Worm (Caenorhabditis elegans): ENCODE data around the gene R11G10.4.

R11G10.4 gene

DNA sequence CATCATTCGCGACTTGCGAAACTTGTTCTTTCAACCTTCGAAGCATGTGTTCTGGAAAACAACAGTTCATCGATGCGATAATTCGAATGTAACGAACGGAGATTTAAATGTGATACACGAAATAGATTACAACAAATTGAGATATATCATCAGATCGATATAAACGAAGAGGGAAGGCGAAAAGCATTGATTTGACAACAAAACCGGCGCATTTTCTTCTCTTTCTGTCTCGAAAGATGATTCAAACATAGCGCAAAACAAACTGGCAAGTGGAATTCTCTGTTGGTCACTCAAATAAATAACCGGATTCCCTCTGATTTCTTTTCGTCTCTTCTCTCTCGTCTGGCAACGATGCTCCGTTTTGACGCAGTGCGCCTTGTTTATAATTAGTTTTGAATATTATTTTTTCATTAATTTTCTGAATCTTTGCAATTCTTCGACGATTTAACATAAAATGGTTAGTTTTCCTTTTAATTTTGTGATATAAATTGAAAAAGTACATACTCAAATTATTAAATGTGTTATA lies 9.0 kb upstream of the R11G10.4 start, which contains the start of the genes eea-1 and gut-2:
eea-1 (minus strand) TSS at position 51 of the 526 bp plus-strand sequence.
gut-2 (plus strand) TSS at position 369 of the 526 bp plus-strand sequence.
- TF ChIP-seq dao-5 (tag; optimal IDR thresholded peaks at IDR 0.05) (no peak), W03F9.2 (tag; optimal IDR thresholded peaks at IDR 0.05) (peak; percentile 70)

- TF ChIP-seq W03F9.2 (tag; optimal IDR thresholded peaks at IDR 0.05) = no peak
- no peak for TF ChIP-seq dao-5 (tag; optimal IDR thresholded peaks at IDR 0.05)
- TF ChIP-seq him-1 (tag; optimal IDR thresholded peaks at IDR 0.05) = no peak
Measured at ce11 chrV:13499227-13499626, 7.2 kb upstream of the R11G10.4 start.

- TF ChIP-seq him-1 (tag; optimal IDR thresholded peaks at IDR 0.05) (no peak), W03F9.2 (tag; optimal IDR thresholded peaks at IDR 0.05) (no peak), dao-5 (tag; optimal IDR thresholded peaks at IDR 0.05) (no peak)
Measured at ce11 chrV:13511618-13512017, 5.2 kb downstream of the R11G10.4 start, which contains the start of gene avr-15. avr-15 (minus strand) TSS chrV:13511718.

- TF ChIP-seq dao-5 (tag; optimal IDR thresholded peaks at IDR 0.05) (no peak), him-1 (tag; optimal IDR thresholded peaks at IDR 0.05) (no peak), W03F9.2 (tag; optimal IDR thresholded peaks at IDR 0.05) (no peak)
Measured at ce11 chrV:13512515-13512914, 6.1 kb downstream of the R11G10.4 start.

- TF ChIP-seq dao-5 (tag; optimal IDR thresholded peaks at IDR 0.05) (no peak), W03F9.2 (tag; optimal IDR thresholded peaks at IDR 0.05) (no peak), him-1 (tag; optimal IDR thresholded peaks at IDR 0.05) (no peak)
Measured at ce11 chrV:13515115-13515514, 8.7 kb downstream of the R11G10.4 start, which contains the start of gene semi-1. semi-1 (minus strand) TSS chrV:13515215.

- TF ChIP-seq him-1 (tag; optimal IDR thresholded peaks at IDR 0.05) (no peak), dao-5 (tag; optimal IDR thresholded peaks at IDR 0.05) (no peak), W03F9.2 (tag; optimal IDR thresholded peaks at IDR 0.05) (no peak)
Measured at ce11 chrV:13523194-13523593, 16.8 kb downstream of the R11G10.4 start, which contains the start of gene R11G10.3. R11G10.3 (plus strand) TSS chrV:13523494.

DNA sequence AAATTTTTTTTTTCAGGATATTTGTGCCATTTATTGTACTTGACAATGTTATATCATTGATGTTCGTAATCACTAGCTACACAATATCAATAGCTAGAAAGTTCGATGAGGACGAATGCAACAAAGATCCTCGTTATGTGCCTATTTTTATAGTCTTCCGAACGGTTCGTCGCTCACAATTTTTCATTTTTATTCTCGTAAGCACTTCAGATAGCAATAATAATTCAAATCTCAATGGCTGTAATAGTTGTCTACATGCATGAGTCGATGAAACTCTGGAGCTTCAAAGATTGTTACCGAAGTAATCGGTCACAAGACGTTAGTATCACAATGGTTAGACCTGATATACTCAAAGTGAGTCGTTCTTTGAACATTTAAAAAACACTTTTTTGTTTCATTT lies 22.7 kb downstream of the R11G10.4 start:
- TF ChIP-seq him-1 (tag; optimal IDR thresholded peaks at IDR 0.05) = no peak
- TF ChIP-seq dao-5 (tag; optimal IDR thresholded peaks at IDR 0.05) = no peak
- TF ChIP-seq W03F9.2 (tag; optimal IDR thresholded peaks at IDR 0.05) = no peak

DNA sequence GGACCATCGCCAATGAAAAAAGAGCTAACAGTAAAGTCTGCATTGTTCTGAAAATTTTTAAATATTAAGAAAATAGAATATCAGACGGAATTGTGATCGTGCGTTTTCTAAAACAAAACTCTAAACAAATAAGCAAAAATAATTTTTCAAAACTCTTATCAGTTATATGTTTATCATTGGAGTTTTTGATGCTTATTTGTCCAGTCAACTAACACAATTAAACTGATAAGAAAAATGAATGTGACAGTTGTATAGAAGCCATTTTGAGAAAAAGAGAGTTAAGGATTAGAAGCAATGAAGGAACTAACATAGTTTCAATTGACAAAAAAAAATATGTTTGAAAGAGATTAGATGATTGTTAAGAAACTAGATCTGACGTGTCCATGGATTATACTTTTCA lies 24.3 kb downstream of the R11G10.4 start, which contains the start of gene ttr-44:
ttr-44 (minus strand) TSS at position 47 of the 400 bp plus-strand sequence.
- no peak for TF ChIP-seq W03F9.2 (tag; optimal IDR thresholded peaks at IDR 0.05)
- no peak for TF ChIP-seq him-1 (tag; optimal IDR thresholded peaks at IDR 0.05)
- no peak for TF ChIP-seq dao-5 (tag; optimal IDR thresholded peaks at IDR 0.05)

DNA sequence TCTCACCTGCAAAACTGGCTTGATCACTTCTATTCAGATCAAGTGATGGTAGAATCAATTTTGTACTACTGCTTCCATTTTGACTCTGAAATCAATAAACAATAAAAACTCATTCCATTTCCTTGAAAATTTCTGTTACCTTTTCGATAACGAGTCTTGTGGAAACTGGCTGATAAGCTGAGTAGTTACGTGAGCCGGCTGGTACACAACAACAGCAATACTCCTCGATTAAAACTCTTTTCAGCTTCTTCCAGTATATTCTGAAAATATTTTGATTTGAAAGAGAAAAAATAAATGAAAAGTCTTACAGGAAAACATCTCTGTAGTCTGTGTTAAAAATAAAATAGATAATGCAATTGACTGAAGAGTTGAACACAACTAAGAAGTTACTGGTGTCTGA lies 26.0 kb downstream of the R11G10.4 start:
- TF ChIP-seq him-1 (tag; optimal IDR thresholded peaks at IDR 0.05) = no peak
- no peak for TF ChIP-seq dao-5 (tag; optimal IDR thresholded peaks at IDR 0.05)
- TF ChIP-seq W03F9.2 (tag; optimal IDR thresholded peaks at IDR 0.05) = no peak

DNA sequence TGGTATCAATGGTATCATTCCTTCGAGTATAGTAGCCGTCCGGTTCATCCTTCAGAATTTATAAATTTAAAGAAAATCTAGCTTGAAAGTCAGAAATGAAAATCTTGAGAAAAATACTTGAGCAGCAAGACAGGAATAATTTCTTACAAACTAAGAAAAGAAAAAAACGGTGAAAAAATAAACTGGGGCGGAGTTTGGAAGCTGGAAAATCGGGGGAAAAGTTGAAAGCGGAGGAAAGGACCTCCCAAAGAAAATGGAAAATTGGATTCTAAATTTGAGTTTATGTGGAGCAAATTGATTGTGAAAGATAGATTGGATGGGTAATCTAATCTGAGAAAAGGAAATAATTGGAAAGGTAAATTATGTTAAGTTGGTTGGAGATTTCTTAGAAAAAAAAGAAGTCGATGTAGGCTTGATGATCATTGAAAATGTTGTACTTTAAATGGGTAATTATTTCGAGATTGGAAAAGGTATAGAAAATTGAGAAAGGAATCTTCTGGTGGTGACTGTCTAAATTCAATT lies 29.7 kb downstream of the R11G10.4 start, which contains the start of gene frpr-5:
frpr-5 (minus strand) TSS at position 51 of the 522 bp plus-strand sequence.
- TF ChIP-seq dao-5 (tag; optimal IDR thresholded peaks at IDR 0.05) (no peak), him-1 (tag; optimal IDR thresholded peaks at IDR 0.05) (no peak), W03F9.2 (tag; optimal IDR thresholded peaks at IDR 0.05) (no peak)

DNA sequence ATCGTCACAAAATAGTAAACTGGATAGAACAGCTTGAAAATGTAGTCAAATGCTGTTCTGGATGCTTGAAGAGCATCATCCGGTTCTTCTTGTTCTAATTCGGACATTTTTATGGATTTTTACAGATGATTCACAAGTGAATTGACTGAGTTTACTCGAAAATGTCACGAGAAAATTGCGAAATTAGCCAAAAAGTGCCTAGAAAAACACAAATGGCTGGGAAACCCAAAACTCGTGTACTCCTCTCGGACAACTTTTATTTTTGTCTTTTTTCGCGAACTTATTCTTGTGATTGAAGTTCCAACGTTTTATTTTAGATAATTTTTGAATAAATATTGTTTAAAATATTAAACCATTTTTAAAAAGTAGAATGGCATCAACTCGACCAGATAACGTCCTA lies 45.2 kb downstream of the R11G10.4 start, which contains the start of the genes C56A3.4 and C56A3.5:
C56A3.4 (minus strand) TSS at position 154 of the 400 bp plus-strand sequence.
C56A3.5 (plus strand) TSS at position 367 of the 400 bp plus-strand sequence.
- no peak for TF ChIP-seq dao-5 (tag; optimal IDR thresholded peaks at IDR 0.05)
- TF ChIP-seq W03F9.2 (tag; optimal IDR thresholded peaks at IDR 0.05) = peak; percentile 54

ce11 chrV:13556297-13556696 lies 49.9 kb downstream of the R11G10.4 start, which contains the start of gene C56A3.6:
C56A3.6 (minus strand) TSS chrV:13556397.
- TF ChIP-seq dao-5 (tag; optimal IDR thresholded peaks at IDR 0.05) (no peak), W03F9.2 (tag; optimal IDR thresholded peaks at IDR 0.05) (no peak), him-1 (tag; optimal IDR thresholded peaks at IDR 0.05) (no peak)

Data from whole organism, L4/young adult.